Fruit fly (Drosophila melanogaster): Measurements from ENCODE around the gene CG3062.
A peak's percentile ranks its signal among the peaks of the same experiment; 100 is the strongest.

The CG3062 gene

dm6 chrX:4691226-4691625 lies 46.6 kb upstream of the CG3062 start (continued):
- peak; percentile 41 for TF ChIP-seq NfI (GFP tag; optimal IDR thresholded peaks at IDR 0.05)
- peak; percentile 56 for TF ChIP-seq CG11504 (tag; optimal IDR thresholded peaks at IDR 0.05)
- TF ChIP-seq Nf-YB (GFP tag; optimal IDR thresholded peaks at IDR 0.05), result no peak
- no peak for TF ChIP-seq CG12299 (tag; optimal IDR thresholded peaks at IDR 0.05)
- TF ChIP-seq CG12744 (GFP tag; optimal IDR thresholded peaks at IDR 0.05), result no peak
- no peak for TF ChIP-seq CG7271 (tag; optimal IDR thresholded peaks at IDR 0.05)
- TF ChIP-seq Six4 (GFP tag; optimal IDR thresholded peaks at IDR 0.05), result no peak
- TF ChIP-seq CG15514 (GFP tag; optimal IDR thresholded peaks at IDR 0.05), result peak; percentile 36
- no peak for TF ChIP-seq Sry-δ (GFP tag; optimal IDR thresholded peaks at IDR 0.05)
- no peak for TF ChIP-seq ind (GFP tag; optimal IDR thresholded peaks at IDR 0.05)
- no peak for TF ChIP-seq sr (GFP tag; IDR thresholded peaks at IDR 0.05)
- peak; percentile 13 for TF ChIP-seq bcd (GFP tag; optimal IDR thresholded peaks at IDR 0.05)
- TF ChIP-seq slbo (GFP tag; IDR thresholded peaks at IDR 0.05), result peak; percentile 49
- TF ChIP-seq cas (GFP tag; IDR thresholded peaks at IDR 0.05), result no peak
- TF ChIP-seq gsb-n (tag; optimal IDR thresholded peaks at IDR 0.05), result no peak
- TF ChIP-seq CG3847 (GFP tag; IDR thresholded peaks at IDR 0.05), result no peak
- no peak for TF ChIP-seq Ets97D (GFP tag; optimal IDR thresholded peaks at IDR 0.05)
- TF ChIP-seq Gsc (GFP tag; IDR thresholded peaks at IDR 0.05), result no peak
- 0 out of 2 replicates have a peak, but pooled peaks have one; percentile 30 for TF ChIP-seq lmd (GFP tag; IDR thresholded peaks at IDR 0.05)
- no peak for TF ChIP-seq CG34422 (GFP tag; IDR thresholded peaks at IDR 0.05)
- peak; percentile 57 for TF ChIP-seq Hmr (GFP tag; optimal IDR thresholded peaks at IDR 0.05)
- TF ChIP-seq CoRest (tag; optimal IDR thresholded peaks at IDR 0.05), result peak; percentile 7
- TF ChIP-seq lilli (GFP tag; optimal IDR thresholded peaks at IDR 0.05), result peak; percentile 19
- no peak for TF ChIP-seq hb (GFP tag; IDR thresholded peaks at IDR 0.05; ENCODE audit: partially characterized antibody)
- no peak for TF ChIP-seq CG1024 (GFP tag; IDR thresholded peaks at IDR 0.05)
- TF ChIP-seq CG3163 (GFP tag; optimal IDR thresholded peaks at IDR 0.05), result no peak
- TF ChIP-seq Dbx (GFP tag; IDR thresholded peaks at IDR 0.05), result no peak
- no peak for TF ChIP-seq Side (GFP tag; optimal IDR thresholded peaks at IDR 0.05)
- no peak for TF ChIP-seq CG1647 (GFP tag; optimal IDR thresholded peaks at IDR 0.05)
- no peak for TF ChIP-seq CG18476 (GFP tag; optimal IDR thresholded peaks at IDR 0.05)
- peak; percentile 4 for TF ChIP-seq caup (GFP tag; optimal IDR thresholded peaks at IDR 0.05; ENCODE audit: severe bottlenecking)
- no peak for TF ChIP-seq CG10462 (GFP tag; optimal IDR thresholded peaks at IDR 0.05)
- TF ChIP-seq CG6813 (GFP tag; optimal IDR thresholded peaks at IDR 0.05), result peak; percentile 41
- TF ChIP-seq CG31388 (GFP tag; optimal IDR thresholded peaks at IDR 0.05), result no peak
- no peak for TF ChIP-seq Dad (GFP tag; optimal IDR thresholded peaks at IDR 0.05)
- no peak for TF ChIP-seq jing (GFP tag; optimal IDR thresholded peaks at IDR 0.05)
- no peak for TF ChIP-seq al (GFP tag; IDR thresholded peaks at IDR 0.05)
- no peak for TF ChIP-seq repo (GFP tag; optimal IDR thresholded peaks at IDR 0.05)
- TF ChIP-seq CG33213 (GFP tag; optimal IDR thresholded peaks at IDR 0.05), result no peak
- no peak for TF ChIP-seq ssp (GFP tag; IDR thresholded peaks at IDR 0.05)
- no peak for TF ChIP-seq disco-r (GFP tag; optimal IDR thresholded peaks at IDR 0.05)
- TF ChIP-seq bbx (GFP tag; IDR thresholded peaks at IDR 0.05; ENCODE audit: partially characterized antibody), result no peak
- no peak for TF ChIP-seq CG4730 (GFP tag; IDR thresholded peaks at IDR 0.05)
- TF ChIP-seq CG7987 (GFP tag; optimal IDR thresholded peaks at IDR 0.05), result no peak
- TF ChIP-seq B-H1 (GFP tag; IDR thresholded peaks at IDR 0.05), result no peak
- TF ChIP-seq Bgb (GFP tag; IDR thresholded peaks at IDR 0.05; ENCODE audit: partially characterized antibody), result no peak
- TF ChIP-seq hbn (GFP tag; IDR thresholded peaks at IDR 0.05; ENCODE audit: partially characterized antibody), result no peak
- TF ChIP-seq phol (tag; optimal IDR thresholded peaks at IDR 0.05), result no peak
- TF ChIP-seq sna (GFP tag; IDR thresholded peaks at IDR 0.05; ENCODE audit: partially characterized antibody), result no peak
- no peak for TF ChIP-seq CG15696 (tag; optimal IDR thresholded peaks at IDR 0.05)
- TF ChIP-seq CG14710 (tag; optimal IDR thresholded peaks at IDR 0.05), result no peak

Data from whole organism, embryonic.